Fruit fly (Drosophila melanogaster) whole organism, pupa: ENCODE data around the gene CG3149.

Source experiments
- CG14655 ChIP-seq: fragments of 200-800 bp; sonication (Bioruptor generic); optimal IDR thresholded peaks from 3 replicates; lab custom pipeline; 2017; ENCODE audit warnings: mild to moderate bottlenecking, missing biosample characterization, missing genetic modification reagents, missing genetic modification characterization
- Ets98B ChIP-seq: fragments of 200-800 bp; sonication (Bioruptor generic); IDR thresholded peaks from 2 replicates; pipeline ENCODE4 v1.3.6; 2022; ENCODE audit warnings: missing biosample characterization, missing genetic modification characterization

DNA sequence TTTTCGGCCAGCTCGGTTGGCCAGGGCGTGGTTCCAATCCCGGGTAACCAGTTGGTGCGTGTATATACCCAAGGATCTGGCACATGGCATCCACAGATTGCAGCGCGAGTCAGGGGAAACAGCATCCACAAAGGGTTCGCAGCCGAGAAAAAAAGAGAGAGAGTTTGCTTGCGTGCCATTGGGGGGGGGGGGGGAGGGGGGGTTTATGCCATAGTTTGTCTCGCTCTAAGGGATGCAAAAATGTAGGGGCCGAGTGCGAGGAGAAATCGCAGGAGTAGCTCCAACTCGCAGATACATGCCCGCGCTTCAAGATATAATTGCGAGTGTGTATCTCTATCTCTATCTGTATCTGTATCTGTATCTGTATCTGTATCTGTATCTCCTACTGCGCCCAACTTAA, 45.0 kb downstream of the CG3149 start:
- TF ChIP-seq CG14655 (GFP tag; lab: Kevin White, UChicago) (no peak), Ets98B (GFP tag; lab: Robert Waterston, UW) (no peak)
